Worm (Caenorhabditis elegans) whole organism, L1 larva: Measurements from ENCODE around the gene tpi-1.
A peak's percentile ranks its signal among the peaks of the same experiment; 100 is the strongest.

Source experiments
- C16A3.4 ChIP-seq: fragments of 150-350 bp; optimal IDR thresholded peaks from 2 replicates; lab custom pipeline; 2014; ENCODE audit warnings: missing biosample characterization, missing genetic modification characterization
- Y116A8C.19 ChIP-seq: sonication (generic microtip); optimal IDR thresholded peaks from 2 replicates; lab custom pipeline; 2016; ENCODE audit warnings: missing compliant biosample characterization, missing genetic modification characterization, borderline replicate concordance
- aha-1 ChIP-seq: fragments of 150-350 bp; optimal IDR thresholded peaks from 2 replicates; lab custom pipeline; 2014; ENCODE audit warnings: missing biosample characterization, missing genetic modification characterization
- alr-1 ChIP-seq: fragments of 200-800 bp; sonication (Bioruptor generic); optimal IDR thresholded peaks from 2 replicates; lab custom pipeline; 2018; ENCODE audit warnings: borderline replicate concordance, mild to moderate bottlenecking, missing genetic modification characterization, missing compliant biosample characterization
- ama-1 ChIP-seq: fragments of 150-350 bp; optimal IDR thresholded peaks from 2 replicates; lab custom pipeline; 2014
- blmp-1 ChIP-seq: fragments of 150-350 bp; optimal IDR thresholded peaks from 2 replicates; lab custom pipeline; 2014; ENCODE audit warnings: missing biosample characterization, missing genetic modification characterization
- ceh-88 ChIP-seq: fragments of 200-800 bp; sonication (Bioruptor generic); IDR thresholded peaks from 2 replicates; pipeline ENCODE4 v1.3.6; 2022; ENCODE audit warnings: missing genetic modification characterization, missing compliant biosample characterization
- ceh-90 ChIP-seq: sonication (generic microtip); optimal IDR thresholded peaks from 2 replicates; lab custom pipeline; 2016; ENCODE audit warnings: missing genetic modification characterization, missing compliant biosample characterization
- dpl-1 ChIP-seq, 3 experiments: fragments of 150-350 bp in 2 of 3; sonication (generic microtip) in 1 of 3; optimal IDR thresholded peaks; 2 replicates each; lab custom pipeline; 2014 to 2017; ENCODE audit warnings: missing biosample characterization in 3 of 3, missing genetic modification characterization in 3 of 3, missing genetic modification reagents in 3 of 3
- dsc-1 ChIP-seq: sonication (generic microtip); optimal IDR thresholded peaks from 2 replicates; lab custom pipeline; 2016; ENCODE audit warnings: mild to moderate bottlenecking, missing genetic modification characterization, missing compliant biosample characterization
- efl-1 ChIP-seq, 4 experiments: fragments of 150-350 bp; optimal IDR thresholded peaks in 3 of 4; peaks in 1 of 4; 1 replicate in 1 of 4; 2 replicates in 3 of 4; lab custom pipeline; 2014; ENCODE audit warnings: missing biosample characterization in 2 of 4, missing genetic modification characterization in 2 of 4, missing genetic modification reagents in 2 of 4
- egl-13 ChIP-seq: sonication (generic microtip); optimal IDR thresholded peaks from 2 replicates; lab custom pipeline; 2016; ENCODE audit warnings: missing genotype, missing genetic modification reagents, missing genetic modification characterization, missing compliant biosample characterization
- fkh-4 ChIP-seq: sonication (generic microtip); optimal IDR thresholded peaks from 2 replicates; lab custom pipeline; 2016; ENCODE audit warnings: missing compliant biosample characterization, missing genetic modification characterization, borderline replicate concordance
- fkh-8 ChIP-seq: sonication (generic microtip); optimal IDR thresholded peaks from 2 replicates; lab custom pipeline; 2016; ENCODE audit warnings: mild to moderate bottlenecking, missing genetic modification characterization, missing compliant biosample characterization
- fos-1 ChIP-seq: fragments of 150-350 bp; optimal IDR thresholded peaks from 2 replicates; lab custom pipeline; 2014; ENCODE audit warnings: missing biosample characterization, missing genetic modification characterization
- grh-1 ChIP-seq: fragments of 200-800 bp; sonication (Bioruptor generic); IDR thresholded peaks from 2 replicates; pipeline ENCODE4 v1.3.6; 2022; ENCODE audit warnings: missing genetic modification reagents, missing genetic modification characterization, missing compliant biosample characterization
- hlh-17 ChIP-seq: fragments of 200-800 bp; sonication (Bioruptor generic); optimal IDR thresholded peaks from 2 replicates; lab custom pipeline; 2018; ENCODE audit warnings: missing genetic modification characterization, mild to moderate bottlenecking, missing compliant biosample characterization, moderate library complexity, borderline replicate concordance
- hpl-2 ChIP-seq: fragments of 150-350 bp; optimal IDR thresholded peaks from 2 replicates; lab custom pipeline; 2014; ENCODE audit warnings: missing biosample characterization, missing genetic modification reagents, missing genetic modification characterization
- irx-1 ChIP-seq: sonication (generic microtip); optimal IDR thresholded peaks from 2 replicates; lab custom pipeline; 2016; ENCODE audit warnings: missing genetic modification characterization, missing compliant biosample characterization
- isw-1 ChIP-seq: fragments of 200-800 bp; sonication (Bioruptor generic); IDR thresholded peaks from 2 replicates; pipeline ENCODE4 v1.3.6; 2022; ENCODE audit warnings: missing genetic modification characterization, missing compliant biosample characterization
- jun-1 ChIP-seq: fragments of 150-350 bp; optimal IDR thresholded peaks from 2 replicates; lab custom pipeline; 2014; ENCODE audit warnings: missing biosample characterization, missing genetic modification reagents, missing genetic modification characterization
- lin-13 ChIP-seq: fragments of 150-350 bp; optimal IDR thresholded peaks from 2 replicates; lab custom pipeline; 2014; ENCODE audit warnings: missing biosample characterization, missing genetic modification reagents, missing genetic modification characterization
- lin-14 ChIP-seq: fragments of 200-800 bp; sonication (Bioruptor generic); optimal IDR thresholded peaks from 2 replicates; lab custom pipeline; 2018; ENCODE audit warnings: mild to moderate bottlenecking, missing genetic modification characterization, moderate library complexity, missing compliant biosample characterization
- lin-15B ChIP-seq: fragments of 150-350 bp; sonication (generic microtip); optimal IDR thresholded peaks from 3 replicates; lab custom pipeline; 2014; ENCODE audit warnings: missing biosample characterization, missing genetic modification characterization
- lin-39 ChIP-seq: fragments of 150-350 bp; optimal IDR thresholded peaks from 2 replicates; lab custom pipeline; 2014; ENCODE audit warnings: missing biosample characterization, missing genetic modification reagents, missing genetic modification characterization
- lir-3 ChIP-seq: sonication (generic microtip); optimal IDR thresholded peaks from 2 replicates; lab custom pipeline; 2016; ENCODE audit warnings: mild to moderate bottlenecking, missing genetic modification characterization, moderate library complexity, missing compliant biosample characterization; ENCODE audit not compliant: poor library complexity
- mep-1 ChIP-seq: fragments of 150-350 bp; optimal IDR thresholded peaks from 2 replicates; lab custom pipeline; 2014; ENCODE audit warnings: missing biosample characterization, missing genetic modification characterization
- nhr-19 ChIP-seq: fragments of 200-800 bp; sonication (Bioruptor generic); conservative IDR thresholded peaks from 2 replicates; pipeline ENCODE4 v1.3.6; 2022; ENCODE audit warnings: missing genetic modification characterization, missing compliant biosample characterization
- nhr-20 ChIP-seq: sonication (generic microtip); optimal IDR thresholded peaks from 2 replicates; lab custom pipeline; 2016; ENCODE audit warnings: mild to moderate bottlenecking, missing genetic modification characterization, missing compliant biosample characterization
- nhr-28 ChIP-seq: fragments of 150-350 bp; optimal IDR thresholded peaks from 2 replicates; lab custom pipeline; 2014; ENCODE audit warnings: missing biosample characterization, missing genetic modification characterization
- nhr-47 ChIP-seq: sonication (generic microtip); optimal IDR thresholded peaks from 2 replicates; lab custom pipeline; 2016; ENCODE audit warnings: mild to moderate bottlenecking, missing genetic modification characterization, moderate library complexity, missing compliant biosample characterization
- nhr-76 ChIP-seq: sonication (generic microtip); optimal IDR thresholded peaks from 2 replicates; lab custom pipeline; 2017; ENCODE audit warnings: missing biosample characterization, missing genetic modification characterization
- nhr-84 ChIP-seq: sonication (generic microtip); optimal IDR thresholded peaks from 2 replicates; lab custom pipeline; 2017; ENCODE audit warnings: missing biosample characterization, missing genetic modification characterization
- nhr-85 ChIP-seq: sonication (generic microtip); peaks from one replicate; lab custom pipeline; 2016; ENCODE audit warnings: missing genetic modification characterization, inconsistent platforms, missing compliant biosample characterization
- nhr-90 ChIP-seq: sonication (generic microtip); optimal IDR thresholded peaks from 2 replicates; lab custom pipeline; 2016; ENCODE audit warnings: mild to moderate bottlenecking, missing genetic modification characterization, missing compliant biosample characterization; ENCODE audit not compliant: poor library complexity
- pqm-1 ChIP-seq: sonication (generic microtip); optimal IDR thresholded peaks from 3 replicates; lab custom pipeline; 2017; ENCODE audit warnings: missing biosample characterization, missing genetic modification characterization
- rnt-1 ChIP-seq: sonication (generic microtip); optimal IDR thresholded peaks from 2 replicates; lab custom pipeline; 2016; ENCODE audit warnings: mild to moderate bottlenecking, missing genetic modification characterization, moderate library complexity, missing compliant biosample characterization
- skn-1 ChIP-seq: fragments of 150-350 bp; optimal IDR thresholded peaks from 2 replicates; lab custom pipeline; 2014; ENCODE audit warnings: missing biosample characterization, missing genetic modification characterization
- snpc-4 ChIP-seq: fragments of 150-350 bp; optimal IDR thresholded peaks from 2 replicates; lab custom pipeline; 2014; ENCODE audit warnings: missing biosample characterization, missing genetic modification characterization
- sox-4 ChIP-seq: sonication (generic microtip); optimal IDR thresholded peaks from 2 replicates; lab custom pipeline; 2016; ENCODE audit warnings: missing genetic modification characterization, missing compliant biosample characterization
- swsn-7 ChIP-seq: sonication (generic microtip); optimal IDR thresholded peaks from 2 replicates; lab custom pipeline; 2016; ENCODE audit warnings: missing genetic modification characterization, missing compliant biosample characterization
- tbx-2 ChIP-seq: sonication (generic microtip); optimal IDR thresholded peaks from 2 replicates; lab custom pipeline; 2016; ENCODE audit warnings: missing genetic modification characterization, missing compliant biosample characterization
- tlp-1 ChIP-seq: fragments of 150-350 bp; optimal IDR thresholded peaks from 2 replicates; lab custom pipeline; 2014; ENCODE audit warnings: missing biosample characterization, missing genetic modification characterization
- unc-130 ChIP-seq: fragments of 150-350 bp; optimal IDR thresholded peaks from 2 replicates; lab custom pipeline; 2017; ENCODE audit warnings: missing biosample characterization, missing genetic modification characterization, inconsistent platforms
- unc-62 ChIP-seq: fragments of 150-350 bp; optimal IDR thresholded peaks from 2 replicates; lab custom pipeline; 2014; ENCODE audit warnings: missing biosample characterization, missing genetic modification reagents, missing genetic modification characterization
- unc-98 ChIP-seq: fragments of 200-800 bp; sonication (Bioruptor generic); IDR thresholded peaks from 2 replicates; pipeline ENCODE4 v1.3.6; 2022; ENCODE audit warnings: missing genetic modification characterization, missing compliant biosample characterization
- xbp-1 ChIP-seq: sonication (generic microtip); optimal IDR thresholded peaks from 2 replicates; lab custom pipeline; 2016; ENCODE audit warnings: missing genetic modification characterization, missing compliant biosample characterization
- zag-1 ChIP-seq: fragments of 150-350 bp; optimal IDR thresholded peaks from 2 replicates; lab custom pipeline; 2014; ENCODE audit warnings: missing biosample characterization, missing genetic modification characterization
- zip-4 ChIP-seq: fragments of 200-800 bp; sonication (Bioruptor generic); optimal IDR thresholded peaks from 2 replicates; lab custom pipeline; 2018; ENCODE audit warnings: mild to moderate bottlenecking, missing genetic modification characterization, moderate library complexity, missing compliant biosample characterization
- ztf-11 ChIP-seq, 2 experiments: sonication (generic microtip); optimal IDR thresholded peaks; 2 replicates each; lab custom pipeline; 2016 to 2017; ENCODE audit warnings: missing genetic modification characterization in 2 of 2, missing biosample characterization in 1 of 2, missing compliant biosample characterization in 1 of 2

tpi-1 gene

DNA sequence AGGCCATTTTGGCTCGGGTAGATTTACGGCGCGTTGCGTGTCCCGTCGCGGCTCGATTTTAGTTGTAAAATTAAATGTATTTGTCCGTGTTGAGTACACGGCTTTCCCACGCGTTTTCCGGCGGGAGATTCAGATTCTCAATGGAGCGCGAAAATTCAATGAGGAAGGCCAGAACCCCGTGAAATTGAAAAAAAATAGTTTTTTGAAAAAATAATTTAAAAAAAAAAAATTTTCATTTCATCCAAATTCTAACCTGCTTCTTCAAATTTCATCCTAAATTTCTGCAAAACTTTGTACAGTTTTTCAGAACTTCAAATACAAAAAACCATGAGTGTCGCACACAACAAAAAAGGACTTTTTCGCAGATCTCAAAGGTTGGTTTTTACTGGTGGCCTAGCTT, 30.2 kb downstream of the tpi-1 start, which contains the start of gene glb-29:
Gene glb-29, plus strand, starts transcription at position 301 of the 400 bp plus-strand sequence.
- TF ChIP-seq ceh-88 (no peak), grh-1 (GFP tag; lab: Robert Waterston, UW) (no peak)

DNA sequence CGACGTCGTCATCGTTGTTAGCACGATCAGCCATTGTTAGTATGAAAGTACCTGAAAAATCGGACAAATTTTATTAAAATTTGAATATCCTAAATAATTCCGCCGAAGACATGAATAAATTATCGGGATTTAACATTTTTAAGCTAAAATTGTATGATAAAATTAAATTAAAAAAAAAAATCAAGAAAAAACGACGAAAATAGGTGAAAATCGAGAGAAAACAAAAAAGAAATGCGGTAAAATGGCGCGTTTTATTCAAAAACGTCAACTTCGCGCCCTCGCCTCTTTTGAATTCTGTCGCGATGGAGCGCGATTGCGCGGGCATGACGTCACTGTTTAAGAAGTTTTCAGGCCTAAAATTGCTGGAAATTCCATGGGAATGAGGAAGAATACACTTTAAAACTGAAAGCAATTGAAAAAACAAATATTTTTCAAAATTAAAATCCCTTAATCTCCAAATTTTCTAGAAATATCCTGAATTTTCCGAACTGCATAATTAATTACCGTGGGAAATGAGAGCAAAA, 32.3 kb downstream of the tpi-1 start, which contains the start of gene mcm-2:
Gene mcm-2, minus strand, starts transcription at position 51 of the 524 bp plus-strand sequence.
- no peak for TF ChIP-seq lin-39
- peak; percentile 69 for TF ChIP-seq mep-1 (tag; lab: Kevin White, UChicago)
- TF ChIP-seq ztf-11 (tag; optimal IDR thresholded peaks at IDR 0.05; lab: Kevin White, UChicago) = peak in 1 of 2 experiments; percentile 8
- TF ChIP-seq nhr-85 (tag; lab: Kevin White, UChicago) = peak; percentile 72
- no peak for TF ChIP-seq alr-1
- no peak for TF ChIP-seq ama-1 (lab: Kevin White, UChicago)
- no peak for TF ChIP-seq jun-1 (tag; lab: Kevin White, UChicago)
- peak; percentile 65 for TF ChIP-seq rnt-1 (tag; lab: Kevin White, UChicago)
- TF ChIP-seq snpc-4 (tag; lab: Kevin White, UChicago) = peak; percentile 19
- TF ChIP-seq nhr-76 (tag; lab: Kevin White, UChicago) = no peak
- peak; percentile 38 for TF ChIP-seq isw-1 (GFP tag; lab: Robert Waterston, UW)
- TF ChIP-seq unc-98 (GFP tag; lab: Robert Waterston, UW) = no peak
- TF ChIP-seq nhr-84 (tag; lab: Kevin White, UChicago) = no peak
- no peak for TF ChIP-seq zag-1 (tag; lab: Kevin White, UChicago)
- peak; percentile 35 for TF ChIP-seq dsc-1
- no peak for TF ChIP-seq lin-14 (GFP tag; lab: Kevin White, UChicago)
- no peak for TF ChIP-seq pqm-1 (tag; lab: Kevin White, UChicago)
- no peak for TF ChIP-seq tlp-1
- no peak for TF ChIP-seq hlh-17
- peak; percentile 67 for TF ChIP-seq lin-13 (GFP tag; lab: Kevin White, UChicago)
- peak; percentile 74 for TF ChIP-seq fkh-8 (tag; lab: Kevin White, UChicago)
- TF ChIP-seq aha-1 (tag; lab: Kevin White, UChicago) = no peak
- TF ChIP-seq fkh-4 (tag; lab: Kevin White, UChicago) = no peak
- TF ChIP-seq lin-15B = peak; percentile 73
- TF ChIP-seq unc-62 (GFP tag; lab: Kevin White, UChicago) = no peak
- TF ChIP-seq nhr-28 (tag; lab: Kevin White, UChicago) = no peak
- peak; percentile 10 for TF ChIP-seq egl-13 (tag; lab: Kevin White, UChicago)
- TF ChIP-seq C16A3.4 (tag; lab: Kevin White, UChicago) = peak; percentile 56
- TF ChIP-seq unc-130 (tag; lab: Kevin White, UChicago) = peak; percentile 3
- TF ChIP-seq ceh-90 (tag; lab: Kevin White, UChicago) = no peak
- no peak for TF ChIP-seq lir-3 (tag; lab: Kevin White, UChicago)
- TF ChIP-seq grh-1 (GFP tag; lab: Robert Waterston, UW) = peak; percentile 38; the same call in 1 of the 2 replicates
- TF ChIP-seq fos-1 (tag; lab: Kevin White, UChicago) = no peak
- TF ChIP-seq nhr-19 (GFP tag; lab: Robert Waterston, UW) = peak; percentile 48
- TF ChIP-seq Y116A8C.19 (tag; lab: Kevin White, UChicago) = no peak
- no peak for TF ChIP-seq ceh-88
- peak; percentile 60 for TF ChIP-seq nhr-20 (tag; lab: Kevin White, UChicago)
- TF ChIP-seq tbx-2 (tag; lab: Kevin White, UChicago) = peak; percentile 60
- peak; percentile 87 to 91 (median 89) for TF ChIP-seq dpl-1 (GFP tag; optimal IDR thresholded peaks at IDR 0.05; lab: Kevin White, UChicago)
- peak; percentile 53 for TF ChIP-seq nhr-90
- no peak for TF ChIP-seq sox-4
- peak; percentile 76 for TF ChIP-seq nhr-47
- no peak for TF ChIP-seq zip-4 (GFP tag; lab: Kevin White, UChicago)
- TF ChIP-seq swsn-7 (tag; lab: Kevin White, UChicago) = peak; percentile 45
- no peak for TF ChIP-seq blmp-1
- TF ChIP-seq efl-1 (optimal IDR thresholded peaks at IDR 0.05; lab: Kevin White, UChicago) = peak; percentile 90 to 94
- peak; percentile 89 to 99 for TF ChIP-seq efl-1 (GFP tag; optimal IDR thresholded peaks at IDR 0.05 in 1 of 2; lab: Kevin White, UChicago)
- TF ChIP-seq irx-1 = peak; percentile 3
- TF ChIP-seq xbp-1 (tag; lab: Kevin White, UChicago) = peak; percentile 70
- peak; percentile 59 for TF ChIP-seq skn-1
- TF ChIP-seq hpl-2 (GFP tag; lab: Kevin White, UChicago) = peak; percentile 16
